Fruit fly (Drosophila melanogaster) whole organism, prepupa: ENCODE measurements around the gene CG31538.

Experiments
- Ets96B ChIP-seq: fragments of 200-800 bp; optimal IDR thresholded peaks from 2 replicates; lab custom pipeline; 2019; ENCODE audit warnings: missing biosample characterization, mild to moderate bottlenecking, missing genetic modification characterization, moderate library complexity
- Hr4 ChIP-seq: fragments of 200-800 bp; sonication (Bioruptor generic); optimal IDR thresholded peaks from 3 replicates; lab custom pipeline; 2016; ENCODE audit warnings: missing biosample characterization, missing genetic modification characterization

- no peak for TF ChIP-seq Ets96B
- no peak for TF ChIP-seq Hr4 (GFP tag; lab: Kevin White, UChicago)
Observed at dm6 chr3R:5319059-5319785, 41.6 kb upstream of the CG31538 start.
